Fruit fly (Drosophila melanogaster) whole organism, embryonic: ENCODE data around the gene Ca-Ma2d.

ENCODE experiments used
- CG11560 ChIP-seq: fragments of 200-800 bp; sonication (Bioruptor generic); IDR thresholded peaks from 3 replicates; pipeline ENCODE4 v1.3.6; 2022; ENCODE audit warnings: missing biosample characterization, missing genetic modification characterization
- CG11696 ChIP-seq: fragments of 200-800 bp; sonication (Bioruptor generic); IDR thresholded peaks from 2 replicates; pipeline ENCODE4 v1.3.6; 2022; ENCODE audit warnings: missing biosample characterization, missing genetic modification characterization
- CG11723 ChIP-seq: fragments of 200-800 bp; sonication (Bioruptor generic); optimal IDR thresholded peaks from 2 replicates; lab custom pipeline; 2017; ENCODE audit warnings: missing biosample characterization, mild to moderate bottlenecking, missing genetic modification characterization
- CG13775 ChIP-seq: fragments of 200-800 bp; sonication (Bioruptor generic); optimal IDR thresholded peaks from 3 replicates; lab custom pipeline; 2017; ENCODE audit warnings: missing biosample characterization, mild to moderate bottlenecking, missing genetic modification characterization
- CG15514 ChIP-seq: fragments of 200-800 bp; sonication (Bioruptor generic); optimal IDR thresholded peaks from 3 replicates; lab custom pipeline; 2017; ENCODE audit warnings: missing biosample characterization, missing genetic modification characterization, mild to moderate bottlenecking, moderate library complexity, missing genetic modification reagents
- CG1602 ChIP-seq: fragments of 200-800 bp; sonication (Bioruptor generic); optimal IDR thresholded peaks from 3 replicates; lab custom pipeline; 2016; ENCODE audit warnings: missing biosample characterization, missing genetic modification characterization
- CG18476 ChIP-seq: fragments of 200-800 bp; sonication (Bioruptor generic); optimal IDR thresholded peaks from 2 replicates; lab custom pipeline; 2016; ENCODE audit warnings: missing biosample characterization, mild to moderate bottlenecking, missing genetic modification characterization
- CG5953 ChIP-seq: fragments of 200-800 bp; sonication (Bioruptor generic); IDR thresholded peaks from 2 replicates; pipeline ENCODE4 v1.3.6; 2022; ENCODE audit warnings: missing biosample characterization, missing genetic modification characterization
- CG6175 ChIP-seq: fragments of 200-800 bp; sonication (Bioruptor generic); IDR thresholded peaks from 3 replicates; pipeline ENCODE4 v1.3.6; 2022; ENCODE audit warnings: missing biosample characterization, missing genetic modification characterization
- CG7963 ChIP-seq: fragments of 200-800 bp; sonication (Bioruptor generic); IDR thresholded peaks from 3 replicates; pipeline ENCODE4 v1.3.6; 2022; ENCODE audit warnings: missing biosample characterization, missing genetic modification characterization; ENCODE audit not compliant: partially characterized antibody
- CG8944 ChIP-seq: fragments of 200-800 bp; sonication (Bioruptor generic); optimal IDR thresholded peaks from 3 replicates; lab custom pipeline; 2016; ENCODE audit warnings: missing biosample characterization, missing genetic modification characterization
- D19A ChIP-seq: fragments of 200-800 bp; optimal IDR thresholded peaks from 3 replicates; lab custom pipeline; 2019; ENCODE audit warnings: missing biosample characterization, mild to moderate bottlenecking, missing genetic modification characterization, moderate library complexity
- Drgx ChIP-seq: fragments of 200-800 bp; sonication (Bioruptor generic); IDR thresholded peaks from 2 replicates; pipeline ENCODE4 v1.3.6; 2022; ENCODE audit warnings: missing biosample characterization, missing genetic modification characterization
- E2f2 ChIP-seq: fragments of 200-800 bp; sonication (Bioruptor generic); IDR thresholded peaks from 2 replicates; pipeline ENCODE4 v1.3.6; 2022; ENCODE audit warnings: missing biosample characterization, missing genetic modification characterization
- Gug ChIP-seq: fragments of 200-800 bp; sonication (Bioruptor generic); IDR thresholded peaks from 4 replicates; pipeline ENCODE4 v1.3.6; 2022; ENCODE audit warnings: missing biosample characterization, missing genetic modification characterization
- HHEX ChIP-seq: fragments of 200-800 bp; sonication (Bioruptor generic); optimal IDR thresholded peaks from 3 replicates; lab custom pipeline; 2017; ENCODE audit warnings: missing biosample characterization, mild to moderate bottlenecking, missing genetic modification characterization, missing genetic modification reagents
- HmgZ ChIP-seq: fragments of 200-800 bp; sonication (Bioruptor generic); optimal IDR thresholded peaks from 2 replicates; lab custom pipeline; 2018; ENCODE audit warnings: missing biosample characterization, mild to moderate bottlenecking, missing genetic modification characterization
- Hmr ChIP-seq: fragments of 200-800 bp; sonication (Bioruptor generic); optimal IDR thresholded peaks from 3 replicates; lab custom pipeline; 2017; ENCODE audit warnings: mild to moderate bottlenecking, missing biosample characterization, missing genetic modification reagents, missing genetic modification characterization
- Hr3 ChIP-seq: fragments of 200-800 bp; sonication (Bioruptor generic); optimal IDR thresholded peaks from 3 replicates; lab custom pipeline; 2016; ENCODE audit warnings: missing biosample characterization, missing genetic modification characterization
- Jarid2 ChIP-seq: fragments of 200-800 bp; sonication (Bioruptor generic); optimal IDR thresholded peaks from 3 replicates; lab custom pipeline; 2017; ENCODE audit warnings: mild to moderate bottlenecking, missing biosample characterization, missing genetic modification reagents, missing genetic modification characterization
- Lhr ChIP-seq: fragments of 200-800 bp; sonication (Bioruptor generic); optimal IDR thresholded peaks from 3 replicates; lab custom pipeline; 2017; ENCODE audit warnings: mild to moderate bottlenecking, missing biosample characterization, missing genetic modification reagents, missing genetic modification characterization
- Opbp ChIP-seq: fragments of 200-800 bp; sonication (Bioruptor generic); IDR thresholded peaks from 3 replicates; pipeline ENCODE4 v1.3.6; 2022; ENCODE audit warnings: missing biosample characterization, missing genetic modification characterization; ENCODE audit not compliant: partially characterized antibody
- Poxn ChIP-seq: fragments of 200-800 bp; sonication (Bioruptor generic); IDR thresholded peaks from 2 replicates; pipeline ENCODE4 v1.3.6; 2022; ENCODE audit warnings: missing biosample characterization, missing genetic modification characterization
- ab ChIP-seq: fragments of 200-800 bp; sonication (Bioruptor generic); optimal IDR thresholded peaks from 2 replicates; lab custom pipeline; 2016; ENCODE audit warnings: missing biosample characterization, missing genetic modification characterization
- ara ChIP-seq: fragments of 200-800 bp; sonication (Bioruptor generic); IDR thresholded peaks from 2 replicates; pipeline ENCODE4 v1.3.6; 2022; ENCODE audit warnings: missing biosample characterization, missing genetic modification characterization
- br ChIP-seq: fragments of >200 bp; optimal IDR thresholded peaks from 2 replicates; lab custom pipeline; 2017
- bsh ChIP-seq, 2 experiments: fragments of 200-800 bp; sonication (Bioruptor generic); optimal IDR thresholded peaks; 2 replicates each; lab custom pipeline; 2017 to 2018; ENCODE audit warnings: mild to moderate bottlenecking in 2 of 2, missing biosample characterization in 2 of 2, missing genetic modification characterization in 2 of 2, moderate library complexity in 1 of 2
- cas ChIP-seq: fragments of 200-800 bp; sonication (Bioruptor generic); IDR thresholded peaks from 2 replicates; pipeline ENCODE4 v1.3.6; 2022; ENCODE audit warnings: missing biosample characterization, missing genetic modification characterization
- ci ChIP-seq: fragments of 200-800 bp; sonication (Bioruptor generic); IDR thresholded peaks from 3 replicates; pipeline ENCODE4 v1.3.6; 2022; ENCODE audit warnings: missing biosample characterization, missing genetic modification characterization
- crc ChIP-seq: fragments of 200-800 bp; sonication (Bioruptor generic); optimal IDR thresholded peaks from 2 replicates; lab custom pipeline; 2016; ENCODE audit warnings: missing biosample characterization, missing genetic modification characterization
- dan ChIP-seq: fragments of 200-800 bp; sonication (Bioruptor generic); IDR thresholded peaks from 2 replicates; pipeline ENCODE4 v1.3.6; 2022; ENCODE audit warnings: missing biosample characterization, missing genetic modification characterization
- en ChIP-seq: fragments of 200-800 bp; sonication (Bioruptor generic); optimal IDR thresholded peaks from 2 replicates; lab custom pipeline; 2016; ENCODE audit warnings: missing biosample characterization, missing genetic modification characterization
- eyg ChIP-seq: fragments of 200-800 bp; sonication (Bioruptor generic); optimal IDR thresholded peaks from 3 replicates; lab custom pipeline; 2016; ENCODE audit warnings: missing biosample characterization, missing genetic modification characterization
- fd102C ChIP-seq: fragments of 200-800 bp; sonication (Bioruptor generic); optimal IDR thresholded peaks from 2 replicates; lab custom pipeline; 2018; ENCODE audit warnings: missing biosample characterization, mild to moderate bottlenecking, missing genetic modification characterization, moderate library complexity
- grau ChIP-seq: fragments of 200-800 bp; optimal IDR thresholded peaks from 3 replicates; lab custom pipeline; 2019; ENCODE audit warnings: missing biosample characterization, mild to moderate bottlenecking, missing genetic modification characterization, moderate library complexity
- gro ChIP-seq: fragments of 200-800 bp; sonication (Bioruptor generic); optimal IDR thresholded peaks from 2 replicates; lab custom pipeline; 2016; ENCODE audit warnings: missing biosample characterization, missing genetic modification characterization
- h ChIP-seq: fragments of >200 bp; optimal IDR thresholded peaks from 2 replicates; lab custom pipeline; 2017
- ham ChIP-seq: fragments of 200-800 bp; sonication (Bioruptor generic); IDR thresholded peaks from 2 replicates; pipeline ENCODE4 v1.3.6; 2022; ENCODE audit warnings: missing biosample characterization, missing genetic modification characterization
- ind ChIP-seq: fragments of 200-800 bp; sonication (Bioruptor generic); optimal IDR thresholded peaks from 3 replicates; lab custom pipeline; 2016; ENCODE audit warnings: missing biosample characterization, missing genetic modification characterization
- kni ChIP-seq: fragments of 200-800 bp; sonication (Bioruptor generic); optimal IDR thresholded peaks from 3 replicates; lab custom pipeline; 2017; ENCODE audit warnings: mild to moderate bottlenecking, missing biosample characterization, missing genetic modification reagents, missing genetic modification characterization
- lbe ChIP-seq: fragments of 200-800 bp; sonication (Bioruptor generic); optimal IDR thresholded peaks from 2 replicates; lab custom pipeline; 2016; ENCODE audit warnings: missing biosample characterization, mild to moderate bottlenecking, missing genetic modification characterization
- mirr ChIP-seq: fragments of 200-800 bp; sonication (Bioruptor generic); optimal IDR thresholded peaks from 3 replicates; lab custom pipeline; 2018; ENCODE audit warnings: missing biosample characterization, mild to moderate bottlenecking, missing genetic modification characterization
- mld ChIP-seq: fragments of 200-800 bp; sonication (Bioruptor generic); IDR thresholded peaks from 3 replicates; pipeline ENCODE4 v1.3.6; 2022; ENCODE audit warnings: missing biosample characterization, missing genetic modification characterization; ENCODE audit not compliant: partially characterized antibody
- nerfin-2 ChIP-seq: fragments of 200-800 bp; sonication (Bioruptor generic); IDR thresholded peaks from 2 replicates; pipeline ENCODE4 v1.3.6; 2022; ENCODE audit warnings: missing biosample characterization, missing genetic modification characterization; ENCODE audit not compliant: partially characterized antibody
- nmo ChIP-seq: fragments of 200-800 bp; sonication (Bioruptor generic); optimal IDR thresholded peaks from 2 replicates; lab custom pipeline; 2018; ENCODE audit warnings: missing biosample characterization, mild to moderate bottlenecking, missing genetic modification characterization, moderate library complexity
- schlank ChIP-seq: fragments of 200-800 bp; sonication (Bioruptor generic); optimal IDR thresholded peaks from 2 replicates; lab custom pipeline; 2018; ENCODE audit warnings: missing biosample characterization, mild to moderate bottlenecking, missing genetic modification characterization
- stc ChIP-seq: fragments of 200-800 bp; sonication (Bioruptor generic); IDR thresholded peaks from 2 replicates; pipeline ENCODE4 v1.3.6; 2022; ENCODE audit warnings: missing biosample characterization, missing genetic modification characterization
- usp ChIP-seq: fragments of >200 bp; optimal IDR thresholded peaks from 2 replicates; lab custom pipeline; 2017; ENCODE audit warnings: missing biosample characterization, missing genetic modification characterization
- wek ChIP-seq: fragments of 200-800 bp; sonication (Bioruptor generic); optimal IDR thresholded peaks from 3 replicates; lab custom pipeline; 2018; ENCODE audit warnings: missing biosample characterization, mild to moderate bottlenecking, missing genetic modification characterization, moderate library complexity
- z ChIP-seq: fragments of 200-800 bp; sonication (Bioruptor generic); IDR thresholded peaks from 3 replicates; pipeline ENCODE4 v1.3.6; 2022; ENCODE audit warnings: missing biosample characterization, missing genetic modification characterization
- zfh1 ChIP-seq: fragments of 200-800 bp; sonication (Bioruptor generic); IDR thresholded peaks from 3 replicates; pipeline ENCODE4 v1.3.6; 2022; ENCODE audit warnings: missing biosample characterization, missing genetic modification characterization

Ca-Ma2d gene

DNA sequence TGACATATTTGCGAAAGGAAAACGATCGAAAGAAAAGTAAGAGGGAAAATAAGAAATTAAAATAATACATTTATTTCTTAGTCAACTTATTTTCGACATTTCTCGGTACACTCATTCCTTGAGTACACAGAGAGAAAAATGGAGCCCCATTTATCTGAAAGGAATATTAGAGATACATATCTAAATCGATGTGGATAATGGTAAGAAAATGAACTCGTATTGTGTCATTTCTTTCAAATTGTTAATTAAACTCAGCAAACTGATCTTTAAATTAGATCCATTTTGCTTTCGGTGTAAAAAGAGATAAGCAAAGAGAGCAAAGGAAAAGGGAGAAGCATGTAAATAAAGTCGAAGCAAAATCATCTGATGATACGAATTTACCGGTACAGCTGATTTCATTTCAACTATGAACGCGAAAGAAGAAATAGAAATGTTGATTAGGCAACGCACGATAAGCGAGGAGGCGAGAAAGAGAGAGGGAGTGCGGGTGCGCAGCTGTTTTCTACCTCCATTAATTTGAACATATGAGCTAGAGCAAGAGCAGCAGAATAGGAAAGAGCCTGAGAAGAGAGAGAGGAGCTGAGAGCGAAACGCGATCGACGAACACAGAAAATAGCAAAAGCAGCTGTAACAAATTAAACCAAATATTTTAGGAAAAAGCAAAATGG lies 54.6 kb downstream of the Ca-Ma2d start (continued):
- TF ChIP-seq mirr (GFP tag; lab: Kevin White, UChicago), result peak; percentile 48
- no peak for TF ChIP-seq br
- TF ChIP-seq Jarid2 (GFP tag; lab: Kevin White, UChicago), result peak; percentile 12
- peak; percentile 84 for TF ChIP-seq Gug
- TF ChIP-seq gro (GFP tag; lab: Kevin White, UChicago), result peak; percentile 86
- no peak for TF ChIP-seq z (GFP tag; lab: Robert Waterston, UW)
- TF ChIP-seq nerfin-2 (GFP tag; lab: Robert Waterston, UW), result no peak
- peak; percentile 53 for TF ChIP-seq CG11723
- no peak for TF ChIP-seq E2f2 (GFP tag; lab: Robert Waterston, UW)
- peak; percentile 57 for TF ChIP-seq eyg (GFP tag; lab: Kevin White, UChicago)
- TF ChIP-seq HHEX (GFP tag; lab: Kevin White, UChicago), result peak; percentile 87
- peak; percentile 70 for TF ChIP-seq CG15514 (GFP tag; lab: Kevin White, UChicago)
- TF ChIP-seq wek (GFP tag; lab: Kevin White, UChicago), result peak; percentile 68
- TF ChIP-seq kni (GFP tag; lab: Kevin White, UChicago), result no peak
- TF ChIP-seq ham (GFP tag; lab: Robert Waterston, UW), result no peak
- TF ChIP-seq CG8944 (GFP tag; lab: Kevin White, UChicago), result peak; percentile 84
- TF ChIP-seq en, result peak; percentile 67
- peak; percentile 90 for TF ChIP-seq HmgZ
- no peak for TF ChIP-seq CG11560 (tag; lab: Robert Waterston, UW)
- TF ChIP-seq CG7963 (GFP tag; lab: Robert Waterston, UW), result no peak
- TF ChIP-seq fd102C (GFP tag; lab: Kevin White, UChicago), result peak; percentile 86
- TF ChIP-seq stc (GFP tag; lab: Robert Waterston, UW), result no peak
- TF ChIP-seq Opbp (GFP tag; lab: Robert Waterston, UW), result no peak
- no peak for TF ChIP-seq dan (GFP tag; lab: Robert Waterston, UW)
- peak; percentile 80 for TF ChIP-seq schlank (tag; lab: Kevin White, UChicago)
- TF ChIP-seq ara (GFP tag; lab: Robert Waterston, UW), result no peak
- TF ChIP-seq ci, result no peak
- peak; percentile 90 for TF ChIP-seq nmo (GFP tag; lab: Kevin White, UChicago)
- peak; percentile 90 for TF ChIP-seq grau (tag; lab: Kevin White, UChicago)
- TF ChIP-seq CG6175 (GFP tag; lab: Robert Waterston, UW), result no peak
- peak; percentile 15 for TF ChIP-seq ab (GFP tag; lab: Kevin White, UChicago)
- TF ChIP-seq CG13775 (GFP tag; lab: Kevin White, UChicago), result peak; percentile 78
- peak; percentile 86 for TF ChIP-seq CG1602 (GFP tag; lab: Kevin White, UChicago)
- peak; percentile 2 to 92 for TF ChIP-seq bsh (GFP tag; optimal IDR thresholded peaks at IDR 0.05; lab: Kevin White, UChicago)
- peak; percentile 79 for TF ChIP-seq D19A (tag; lab: Kevin White, UChicago)
- TF ChIP-seq zfh1 (GFP tag; lab: Robert Waterston, UW), result no peak
- peak; percentile 84 for TF ChIP-seq CG18476 (GFP tag; lab: Kevin White, UChicago)
- peak; percentile 78 for TF ChIP-seq Hr3 (GFP tag; lab: Kevin White, UChicago)
- no peak for TF ChIP-seq Poxn (GFP tag; lab: Robert Waterston, UW)
- TF ChIP-seq mld (GFP tag; lab: Robert Waterston, UW), result no peak
- no peak for TF ChIP-seq cas (GFP tag; lab: Robert Waterston, UW)
- no peak for TF ChIP-seq Drgx (GFP tag; lab: Robert Waterston, UW)
- TF ChIP-seq ind (GFP tag; lab: Kevin White, UChicago), result peak; percentile 89
- peak; percentile 76 for TF ChIP-seq Hmr
- TF ChIP-seq CG5953 (GFP tag; lab: Robert Waterston, UW), result no peak
- peak; percentile 78 for TF ChIP-seq lbe (GFP tag; lab: Kevin White, UChicago)
- no peak for TF ChIP-seq usp (GFP tag; lab: Kevin White, UChicago)
- no peak for TF ChIP-seq CG11696 (GFP tag; lab: Robert Waterston, UW)
- TF ChIP-seq h (lab: Kevin White, UChicago), result no peak
- TF ChIP-seq Lhr, result peak; percentile 62
- TF ChIP-seq crc, result peak; percentile 81
